Fruit fly (Drosophila melanogaster) whole organism, embryonic: ENCODE results near the gene CG10348.

Experiments
- Adf1 ChIP-seq: fragments of 200-800 bp; sonication (Bioruptor generic); IDR thresholded peaks from 2 replicates; pipeline ENCODE4 v1.3.6; 2022; ENCODE audit warnings: missing biosample characterization, missing genetic modification characterization
- Bgb ChIP-seq: fragments of 200-800 bp; sonication (Bioruptor generic); IDR thresholded peaks from 2 replicates; pipeline ENCODE4 v1.3.6; 2022; ENCODE audit warnings: missing biosample characterization, missing genetic modification characterization; ENCODE audit not compliant: partially characterized antibody
- CG13287 ChIP-seq: fragments of 200-800 bp; sonication (Bioruptor generic); IDR thresholded peaks from 2 replicates; pipeline ENCODE4 v1.3.6; 2022; ENCODE audit warnings: missing biosample characterization, missing genetic modification characterization; ENCODE audit not compliant: partially characterized antibody
- CG14441 ChIP-seq: fragments of 200-800 bp; sonication (Bioruptor generic); IDR thresholded peaks from 2 replicates; pipeline ENCODE4 v1.3.6; 2022; ENCODE audit warnings: missing biosample characterization, missing genetic modification characterization
- CG14710 ChIP-seq: fragments of 200-800 bp; sonication (Bioruptor generic); optimal IDR thresholded peaks from 3 replicates; lab custom pipeline; 2019; ENCODE audit warnings: missing biosample characterization, mild to moderate bottlenecking, missing genetic modification characterization, moderate library complexity
- CG14860 ChIP-seq: fragments of 200-800 bp; sonication (Bioruptor generic); IDR thresholded peaks from 3 replicates; pipeline ENCODE4 v1.3.6; 2022; ENCODE audit warnings: missing biosample characterization, missing genetic modification characterization; ENCODE audit not compliant: partially characterized antibody
- CG16813 ChIP-seq: fragments of 200-800 bp; sonication (Bioruptor generic); IDR thresholded peaks from 3 replicates; pipeline ENCODE4 v1.3.6; 2022; ENCODE audit warnings: missing biosample characterization, missing genetic modification characterization; ENCODE audit not compliant: partially characterized antibody
- CG2116 ChIP-seq: fragments of 200-800 bp; sonication (Bioruptor generic); optimal IDR thresholded peaks from 3 replicates; lab custom pipeline; 2018; ENCODE audit warnings: missing biosample characterization, mild to moderate bottlenecking, missing genetic modification characterization
- CG30020 ChIP-seq: fragments of 200-800 bp; optimal IDR thresholded peaks from 2 replicates; lab custom pipeline; 2019; ENCODE audit warnings: missing biosample characterization, mild to moderate bottlenecking, missing genetic modification characterization, moderate library complexity
- CG42726 ChIP-seq: fragments of 200-800 bp; sonication (Bioruptor generic); IDR thresholded peaks from 2 replicates; pipeline ENCODE4 v1.3.6; 2022; ENCODE audit warnings: missing biosample characterization, missing genetic modification characterization; ENCODE audit not compliant: partially characterized antibody
- CG6254 ChIP-seq: fragments of 200-800 bp; sonication (Bioruptor generic); optimal IDR thresholded peaks from 3 replicates; lab custom pipeline; 2017; ENCODE audit warnings: mild to moderate bottlenecking, missing biosample characterization, missing genetic modification reagents, missing genetic modification characterization
- CG6683 ChIP-seq: fragments of 200-800 bp; sonication (Bioruptor generic); optimal IDR thresholded peaks from 2 replicates; lab custom pipeline; 2017; ENCODE audit warnings: missing biosample characterization, mild to moderate bottlenecking, missing genetic modification characterization, missing genetic modification reagents
- CG6813 ChIP-seq: fragments of 200-800 bp; sonication (Bioruptor generic); optimal IDR thresholded peaks from 2 replicates; lab custom pipeline; 2017; ENCODE audit warnings: missing biosample characterization, missing genetic modification characterization, mild to moderate bottlenecking, moderate library complexity, missing genetic modification reagents
- CG9932 ChIP-seq: fragments of 200-800 bp; sonication (Bioruptor generic); IDR thresholded peaks from 2 replicates; pipeline ENCODE4 v1.3.6; 2022; ENCODE audit warnings: missing biosample characterization, missing genetic modification characterization
- CTCF ChIP-seq: fragments of 200-800 bp; sonication (Bioruptor generic); optimal IDR thresholded peaks from 2 replicates; lab custom pipeline; 2017; ENCODE audit warnings: missing biosample characterization, mild to moderate bottlenecking, missing genetic modification characterization, moderate library complexity
- Camta ChIP-seq: fragments of 200-800 bp; sonication (Bioruptor generic); optimal IDR thresholded peaks from 2 replicates; lab custom pipeline; 2016; ENCODE audit warnings: missing biosample characterization, missing genetic modification characterization
- Dek ChIP-seq: fragments of 200-800 bp; sonication (Bioruptor generic); optimal IDR thresholded peaks from 3 replicates; lab custom pipeline; 2019; ENCODE audit warnings: missing biosample characterization, mild to moderate bottlenecking, missing genetic modification characterization, moderate library complexity
- Dp ChIP-seq: fragments of 200-800 bp; sonication (Bioruptor generic); optimal IDR thresholded peaks from 2 replicates; lab custom pipeline; 2018; ENCODE audit warnings: missing biosample characterization, mild to moderate bottlenecking, missing genetic modification characterization, moderate library complexity
- E2f2 ChIP-seq: fragments of 200-800 bp; sonication (Bioruptor generic); IDR thresholded peaks from 2 replicates; pipeline ENCODE4 v1.3.6; 2022; ENCODE audit warnings: missing biosample characterization, missing genetic modification characterization
- Elba2 ChIP-seq: fragments of 200-800 bp; sonication (Bioruptor generic); optimal IDR thresholded peaks from 3 replicates; lab custom pipeline; 2016; ENCODE audit warnings: missing biosample characterization, missing genetic modification characterization
- Ets65A ChIP-seq: fragments of 200-800 bp; sonication (Bioruptor generic); peaks from one replicate; lab custom pipeline; 2016; ENCODE audit warnings: missing biosample characterization, missing genetic modification characterization
- Ets97D ChIP-seq: fragments of 200-800 bp; sonication (Bioruptor generic); optimal IDR thresholded peaks from 3 replicates; lab custom pipeline; 2016; ENCODE audit warnings: missing biosample characterization, missing genetic modification characterization
- HmgZ ChIP-seq: fragments of 200-800 bp; sonication (Bioruptor generic); optimal IDR thresholded peaks from 2 replicates; lab custom pipeline; 2018; ENCODE audit warnings: missing biosample characterization, mild to moderate bottlenecking, missing genetic modification characterization
- Lhr ChIP-seq: fragments of 200-800 bp; sonication (Bioruptor generic); optimal IDR thresholded peaks from 3 replicates; lab custom pipeline; 2017; ENCODE audit warnings: mild to moderate bottlenecking, missing biosample characterization, missing genetic modification reagents, missing genetic modification characterization
- Med ChIP-seq: fragments of 200-800 bp; sonication (Bioruptor generic); peaks from one replicate; lab custom pipeline; 2016; ENCODE audit warnings: missing biosample characterization, missing genetic modification characterization, mild to moderate bottlenecking, inconsistent platforms, moderate library complexity
- Myb ChIP-seq: fragments of 200-800 bp; sonication (Bioruptor generic); optimal IDR thresholded peaks from 2 replicates; lab custom pipeline; 2016; ENCODE audit warnings: missing biosample characterization, missing genetic modification characterization
- Nf-YC ChIP-seq: fragments of 200-800 bp; optimal IDR thresholded peaks from 3 replicates; lab custom pipeline; 2019; ENCODE audit warnings: missing biosample characterization, mild to moderate bottlenecking, missing genetic modification characterization, moderate library complexity
- Pdp1 ChIP-seq, 2 experiments: fragments of 200-800 bp; sonication (Bioruptor generic); optimal IDR thresholded peaks; 3 replicates each; lab custom pipeline; 2016; ENCODE audit warnings: missing biosample characterization in 2 of 2, missing genetic modification characterization in 2 of 2, mild to moderate bottlenecking in 1 of 2, moderate library complexity in 1 of 2
- Spps ChIP-seq: fragments of 200-800 bp; sonication (Bioruptor generic); optimal IDR thresholded peaks from 2 replicates; lab custom pipeline; 2018; ENCODE audit warnings: missing biosample characterization, mild to moderate bottlenecking, missing genetic modification characterization
- amos ChIP-seq: fragments of 200-800 bp; sonication (Bioruptor generic); IDR thresholded peaks from 2 replicates; pipeline ENCODE4 v1.3.6; 2022; ENCODE audit warnings: missing biosample characterization, missing genetic modification characterization; ENCODE audit not compliant: partially characterized antibody
- aop ChIP-seq: fragments of 200-800 bp; sonication (Bioruptor generic); IDR thresholded peaks from 2 replicates; pipeline ENCODE4 v1.3.6; 2022; ENCODE audit warnings: missing biosample characterization, missing genetic modification characterization
- chn ChIP-seq: fragments of 200-800 bp; sonication (Bioruptor generic); optimal IDR thresholded peaks from 2 replicates; lab custom pipeline; 2016; ENCODE audit warnings: missing biosample characterization, missing genetic modification characterization
- crol ChIP-seq: fragments of 200-800 bp; sonication (Bioruptor generic); IDR thresholded peaks from 2 replicates; pipeline ENCODE4 v1.3.6; 2022; ENCODE audit warnings: missing biosample characterization, missing genetic modification characterization
- dmrt11E ChIP-seq: fragments of 200-800 bp; sonication (Bioruptor generic); optimal IDR thresholded peaks from 3 replicates; lab custom pipeline; 2018; ENCODE audit warnings: missing biosample characterization, mild to moderate bottlenecking, missing genetic modification characterization, moderate library complexity
- gfzf ChIP-seq: fragments of 200-800 bp; sonication (Bioruptor generic); optimal IDR thresholded peaks from 2 replicates; lab custom pipeline; 2016; ENCODE audit warnings: missing biosample characterization, mild to moderate bottlenecking, missing genetic modification characterization, moderate library complexity
- kni ChIP-seq: fragments of 200-800 bp; sonication (Bioruptor generic); optimal IDR thresholded peaks from 3 replicates; lab custom pipeline; 2017; ENCODE audit warnings: mild to moderate bottlenecking, missing biosample characterization, missing genetic modification reagents, missing genetic modification characterization
- knrl ChIP-seq: fragments of 200-800 bp; sonication (Bioruptor generic); IDR thresholded peaks from 3 replicates; pipeline ENCODE4 v1.3.6; 2022; ENCODE audit warnings: missing biosample characterization, missing genetic modification characterization; ENCODE audit not compliant: partially characterized antibody
- pita ChIP-seq: fragments of 200-800 bp; sonication (Bioruptor generic); optimal IDR thresholded peaks from 2 replicates; lab custom pipeline; 2017; ENCODE audit warnings: missing biosample characterization, mild to moderate bottlenecking, missing genetic modification characterization
- sens ChIP-seq: fragments of 200-800 bp; sonication (Bioruptor generic); peaks from one replicate; lab custom pipeline; 2016; ENCODE audit warnings: missing biosample characterization, missing genetic modification characterization
- slbo ChIP-seq: fragments of 200-800 bp; sonication (Bioruptor generic); IDR thresholded peaks from 2 replicates; pipeline ENCODE4 v1.3.6; 2022; ENCODE audit warnings: missing biosample characterization, missing genetic modification characterization
- tap ChIP-seq: fragments of 200-800 bp; optimal IDR thresholded peaks from 3 replicates; lab custom pipeline; 2019; ENCODE audit warnings: missing biosample characterization, mild to moderate bottlenecking, missing genetic modification characterization, moderate library complexity
- twi ChIP-seq: fragments of 200-800 bp; optimal IDR thresholded peaks from 2 replicates; lab custom pipeline; 2019; ENCODE audit warnings: missing biosample characterization, mild to moderate bottlenecking, missing genetic modification characterization, moderate library complexity
- zen ChIP-seq: fragments of 200-800 bp; sonication (Bioruptor generic); optimal IDR thresholded peaks from 3 replicates; lab custom pipeline; 2018; ENCODE audit warnings: missing biosample characterization, mild to moderate bottlenecking, missing genetic modification characterization, moderate library complexity

CG10348 gene

DNA sequence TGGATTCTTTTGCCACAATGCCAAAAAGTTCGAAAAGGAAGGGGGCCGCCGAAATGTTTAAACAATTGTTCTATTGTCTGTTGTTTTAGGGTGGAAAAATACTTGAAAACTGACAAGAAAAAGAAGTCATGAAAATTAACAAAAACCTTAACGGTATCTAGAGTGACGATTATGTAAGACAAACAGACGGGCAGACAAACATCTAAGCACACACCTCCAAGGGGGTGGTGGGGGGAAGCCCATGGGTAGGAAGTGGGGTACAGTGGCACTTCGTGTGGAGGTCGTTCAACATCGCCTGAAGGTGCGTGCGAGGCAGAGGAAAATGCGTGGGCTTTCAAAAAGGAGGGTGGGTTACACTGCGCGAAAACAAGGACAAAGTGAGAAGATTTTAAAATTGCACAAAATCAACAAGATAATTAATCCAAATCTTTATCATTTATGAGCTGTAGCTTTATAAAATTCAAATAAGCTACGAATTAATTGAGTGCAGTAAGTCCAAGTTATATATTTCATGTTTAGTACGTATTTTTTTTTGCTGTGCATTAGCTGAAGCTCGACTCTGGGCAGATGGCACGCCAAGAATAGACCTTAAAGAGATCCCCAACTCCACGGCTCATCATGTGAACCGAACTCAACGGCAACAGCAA is 14.8 kb downstream of the CG10348 start (continued):
- TF ChIP-seq aop (GFP tag; lab: Robert Waterston, UW), result 0 out of 2 replicates have a peak, but pooled peaks have one; percentile 34

DNA sequence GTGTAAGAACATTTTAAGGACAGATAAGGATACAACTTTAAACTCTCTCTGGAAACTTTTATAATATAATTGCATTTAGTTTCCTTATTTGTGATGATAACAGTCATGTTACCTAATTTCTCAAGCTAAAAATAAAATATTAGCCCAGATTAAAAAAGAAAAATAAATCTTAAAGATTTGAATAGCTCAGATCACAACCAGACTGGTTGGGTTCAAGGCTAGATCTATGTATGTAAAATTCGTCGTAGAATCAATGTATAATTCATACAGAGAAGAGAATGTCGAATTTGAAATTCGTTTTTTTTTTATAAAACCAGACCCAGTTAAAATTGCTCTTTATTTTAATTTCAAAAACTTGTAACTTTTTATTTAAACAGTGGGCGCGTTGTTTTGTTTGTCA is 18.2 kb downstream of the CG10348 start:
- TF ChIP-seq Pdp1 (GFP tag; optimal IDR thresholded peaks at IDR 0.05; lab: Kevin White, UChicago) (peak in 1 of 2 experiments; percentile 6), CG16813 (GFP tag; lab: Robert Waterston, UW) (peak; percentile 52), CG6254 (no peak), Lhr (GFP tag; lab: Kevin White, UChicago) (peak; percentile 49), CTCF (GFP tag; lab: Kevin White, UChicago) (peak; percentile 82), Bgb (GFP tag; lab: Robert Waterston, UW) (peak; percentile 47; the same call in 1 of the 2 replicates), Ets65A (GFP tag; lab: Kevin White, UChicago) (no peak), pita (peak; percentile 63), amos (GFP tag; lab: Robert Waterston, UW) (peak; percentile 60; the same call in 1 of the 2 replicates), kni (GFP tag; lab: Kevin White, UChicago) (no peak), CG2116 (GFP tag; lab: Kevin White, UChicago) (peak; percentile 8), Camta (GFP tag; lab: Kevin White, UChicago) (no peak), Ets97D (GFP tag; lab: Kevin White, UChicago) (no peak), crol (GFP tag; lab: Robert Waterston, UW) (no peak), gfzf (GFP tag; lab: Kevin White, UChicago) (peak; percentile 10), Dp (peak; percentile 75), sens (GFP tag; lab: Kevin White, UChicago) (peak; percentile 84), knrl (0 out of 3 replicates have a peak, but pooled peaks have one; percentile 37), E2f2 (GFP tag; lab: Robert Waterston, UW) (peak; percentile 81), Myb (GFP tag; lab: Kevin White, UChicago) (peak; percentile 58), HmgZ (tag; lab: Kevin White, UChicago) (peak; percentile 12), CG42726 (GFP tag; lab: Robert Waterston, UW) (peak; percentile 33; the same call in 1 of the 2 replicates), CG14710 (tag; lab: Kevin White, UChicago) (peak; percentile 5)

DNA sequence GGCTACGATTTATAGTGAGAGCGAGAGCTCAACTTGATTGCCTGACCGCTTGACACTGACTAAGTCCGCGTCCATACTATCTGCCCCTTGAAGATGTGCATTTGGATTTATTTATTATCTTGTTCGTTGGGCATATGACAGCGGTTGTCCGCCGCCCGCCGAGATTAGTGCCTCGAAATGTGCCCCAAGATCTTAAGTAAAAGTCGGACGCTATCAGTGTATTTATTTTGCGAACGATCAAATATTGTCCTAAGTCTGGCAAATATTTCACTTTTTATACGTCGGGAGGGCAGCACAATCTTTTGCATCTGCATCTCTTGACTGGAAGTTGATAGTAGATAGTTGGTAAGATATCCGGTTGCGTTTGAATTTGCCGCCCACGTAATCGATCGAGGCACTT is 18.6 kb downstream of the CG10348 start, which contains the start of gene Irk3:
TSS of gene Irk3 (minus strand) at position 63 of the 400 bp plus-strand sequence.
- peak; percentile 5 for TF ChIP-seq CG6813 (GFP tag; lab: Kevin White, UChicago)
- TF ChIP-seq Med (GFP tag; lab: Kevin White, UChicago), result peak; percentile 74
- TF ChIP-seq Spps (tag; lab: Kevin White, UChicago), result no peak
- no peak for TF ChIP-seq slbo (GFP tag; lab: Robert Waterston, UW)

DNA sequence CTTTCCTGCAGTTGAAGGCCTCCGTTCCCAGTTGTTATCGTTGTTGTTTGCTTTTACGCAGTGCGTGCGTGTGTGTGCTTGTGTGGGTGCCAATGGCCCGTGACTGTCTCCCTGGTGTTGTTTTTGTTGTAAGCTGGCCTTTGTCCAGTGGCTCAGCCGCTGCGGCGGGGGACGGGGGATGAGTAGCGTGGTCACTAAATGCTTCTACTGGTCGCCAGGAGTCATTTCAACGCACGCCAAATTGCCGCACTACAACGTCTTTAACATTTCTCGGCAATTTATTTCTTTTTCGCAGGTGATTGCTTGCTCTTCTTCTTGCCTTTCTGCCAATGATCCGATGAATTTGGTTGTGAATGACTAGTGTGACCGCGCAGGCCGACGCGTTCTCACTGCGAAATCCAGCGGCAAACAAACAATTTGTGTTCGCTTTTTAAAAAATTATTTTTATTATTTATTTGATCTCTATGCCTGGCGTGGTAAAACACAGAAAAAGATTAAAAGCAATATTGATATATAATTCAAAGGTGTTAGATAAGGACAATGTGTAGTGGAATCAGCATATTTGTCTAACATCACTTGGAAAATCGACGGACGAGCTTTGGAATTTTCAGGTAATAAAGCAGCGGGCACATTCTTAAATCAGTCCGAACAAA is 24.0 kb downstream of the CG10348 start, which contains the start of the genes Faf2 and Grip71:
TSS of gene Faf2 (minus strand) at position 450 of the 653 bp plus-strand sequence.
TSS of gene Grip71 (plus strand) at position 608 of the 653 bp plus-strand sequence.
- no peak for TF ChIP-seq CG14860 (GFP tag; lab: Robert Waterston, UW)
- no peak for TF ChIP-seq CG6683 (GFP tag; lab: Kevin White, UChicago)
- peak; percentile 96 for TF ChIP-seq CG9932
- peak; percentile 51; the same call in 2 of the 3 replicates for TF ChIP-seq CG16813 (GFP tag; lab: Robert Waterston, UW)
- TF ChIP-seq zen, result peak; percentile 94
- TF ChIP-seq CG30020, result peak; percentile 94
- peak; percentile 92 for TF ChIP-seq Dek (tag; lab: Kevin White, UChicago)
- TF ChIP-seq dmrt11E (tag; lab: Kevin White, UChicago), result peak; percentile 92
- TF ChIP-seq Elba2 (GFP tag; lab: Kevin White, UChicago), result peak; percentile 54
- peak; percentile 97 for TF ChIP-seq CG14441 (GFP tag; lab: Robert Waterston, UW)
- TF ChIP-seq tap (tag; lab: Kevin White, UChicago), result peak; percentile 81
- TF ChIP-seq Adf1, result peak; percentile 66
- TF ChIP-seq Myb (GFP tag; lab: Kevin White, UChicago), result peak; percentile 66
- TF ChIP-seq CG13287 (GFP tag; lab: Robert Waterston, UW), result peak; percentile 52
- TF ChIP-seq chn (GFP tag; lab: Kevin White, UChicago), result peak; percentile 93
- TF ChIP-seq twi, result peak; percentile 81
- TF ChIP-seq Nf-YC (tag; lab: Kevin White, UChicago), result peak; percentile 81
